Worm (Caenorhabditis elegans) whole organism, L4 larva: Measurements from ENCODE around the gene R11G1.7.

Source experiments
- D1046.2 ChIP-seq: fragments of 200-800 bp; sonication (Bioruptor generic); IDR thresholded peaks from 2 replicates; pipeline ENCODE4 v1.3.6; 2022; ENCODE audit warnings: missing genetic modification characterization, missing compliant biosample characterization
- F44E2.7 ChIP-seq: fragments of 200-800 bp; sonication (Bioruptor generic); IDR thresholded peaks from 2 replicates; pipeline ENCODE4 v2.1.2; 2022; ENCODE audit warnings: missing genetic modification characterization, missing compliant biosample characterization
- T20F7.1 ChIP-seq: fragments of 200-800 bp; sonication (Bioruptor generic); optimal IDR thresholded peaks from 2 replicates; lab custom pipeline; 2018; ENCODE audit warnings: mild to moderate bottlenecking, missing genetic modification characterization, missing compliant biosample characterization
- Y105C5A.15 ChIP-seq: fragments of 200-800 bp; sonication (Bioruptor generic); IDR thresholded peaks from 2 replicates; pipeline ENCODE4 v1.3.6; 2022; ENCODE audit warnings: missing genetic modification characterization, missing compliant biosample characterization
- ZK337.2 ChIP-seq: fragments of 200-800 bp; sonication (Bioruptor generic); IDR thresholded peaks from 2 replicates; pipeline ENCODE4 v1.3.6; 2022; ENCODE audit warnings: missing genetic modification reagents, missing genetic modification characterization, missing compliant biosample characterization
- ZK546.5 ChIP-seq, 2 experiments: sonication (generic microtip); optimal IDR thresholded peaks; 2 replicates each; lab custom pipeline; 2017; ENCODE audit warnings: missing biosample characterization in 2 of 2, missing genetic modification characterization in 2 of 2
- aly-2 ChIP-seq: sonication (generic microtip); optimal IDR thresholded peaks from 2 replicates; lab custom pipeline; 2018; ENCODE audit warnings: missing biosample characterization, missing genetic modification characterization
- ama-1 ChIP-seq: fragments of 150-350 bp; optimal IDR thresholded peaks from 2 replicates; lab custom pipeline; 2014; ENCODE audit warnings: inconsistent platforms, mixed read lengths
- attf-4 ChIP-seq: sonication (generic microtip); optimal IDR thresholded peaks from 3 replicates; lab custom pipeline; 2017; ENCODE audit warnings: missing biosample characterization, missing genetic modification characterization
- ceh-28 ChIP-seq: fragments of 150-350 bp; optimal IDR thresholded peaks from 2 replicates; lab custom pipeline; 2014; ENCODE audit warnings: missing biosample characterization, missing genetic modification reagents, missing genetic modification characterization
- ceh-44 ChIP-seq: fragments of 200-800 bp; sonication (Bioruptor generic); IDR thresholded peaks from 2 replicates; pipeline ENCODE4 v1.3.6; 2022; ENCODE audit warnings: missing genetic modification reagents, missing genetic modification characterization, missing compliant biosample characterization
- ceh-62 ChIP-seq: sonication (generic microtip); optimal IDR thresholded peaks from 2 replicates; lab custom pipeline; 2017; ENCODE audit warnings: missing biosample characterization, missing genetic modification characterization
- ces-1 ChIP-seq: fragments of 150-350 bp; sonication (generic microtip); optimal IDR thresholded peaks from 4 replicates; lab custom pipeline; 2014; ENCODE audit warnings: missing biosample characterization, missing genetic modification reagents, missing genetic modification characterization
- daf-16 ChIP-seq, 3 experiments: sonication (generic microtip); optimal IDR thresholded peaks; 2 replicates each; lab custom pipeline; 2016 to 2017; ENCODE audit warnings: missing genetic modification characterization in 3 of 3, missing genetic modification reagents in 3 of 3, mild to moderate bottlenecking in 2 of 3, missing compliant biosample characterization in 2 of 3, missing biosample characterization in 1 of 3, moderate library complexity in 1 of 3
- dmd-6 ChIP-seq: fragments of 200-800 bp; sonication (Bioruptor generic); IDR thresholded peaks from 2 replicates; pipeline ENCODE4 v1.3.6; 2022; ENCODE audit warnings: missing genetic modification reagents, missing genetic modification characterization, missing compliant biosample characterization
- dmd-9 ChIP-seq: fragments of 200-800 bp; sonication (Bioruptor generic); IDR thresholded peaks from 2 replicates; pipeline ENCODE4 v1.3.6; 2022; ENCODE audit warnings: missing genetic modification reagents, missing genetic modification characterization, missing compliant biosample characterization
- egl-43 ChIP-seq: fragments of 200-800 bp; sonication (Bioruptor generic); IDR thresholded peaks from 2 replicates; pipeline ENCODE4 v1.3.6; 2022; ENCODE audit warnings: missing genetic modification reagents, missing genetic modification characterization, missing compliant biosample characterization
- hlh-11 ChIP-seq: fragments of 200-800 bp; sonication (Bioruptor generic); optimal IDR thresholded peaks from 2 replicates; lab custom pipeline; 2018; ENCODE audit warnings: mild to moderate bottlenecking, missing genetic modification characterization, missing compliant biosample characterization
- jun-1 ChIP-seq: fragments of 150-350 bp; optimal IDR thresholded peaks from 2 replicates; lab custom pipeline; 2014; ENCODE audit warnings: missing biosample characterization, missing genetic modification reagents, missing genetic modification characterization
- lin-1 ChIP-seq: fragments of 200-800 bp; sonication (Bioruptor generic); IDR thresholded peaks from 2 replicates; pipeline ENCODE4 v1.3.6; 2022; ENCODE audit warnings: missing genetic modification reagents, missing genetic modification characterization, missing compliant biosample characterization
- lin-13 ChIP-seq: fragments of 150-350 bp; optimal IDR thresholded peaks from 2 replicates; lab custom pipeline; 2014; ENCODE audit warnings: missing biosample characterization, missing genetic modification reagents, missing genetic modification characterization
- lsy-2 ChIP-seq, 2 experiments: fragments of 150-350 bp in 1 of 2; sonication (generic microtip) in 1 of 2; optimal IDR thresholded peaks; 2 replicates each; lab custom pipeline; 2014 to 2017; ENCODE audit warnings: missing biosample characterization in 2 of 2, missing genetic modification characterization in 2 of 2
- mdl-1 ChIP-seq, 2 experiments: fragments of 150-350 bp in 1 of 2; sonication (generic microtip) in 1 of 2; optimal IDR thresholded peaks; 2 replicates each; lab custom pipeline; 2014 to 2017; ENCODE audit warnings: missing biosample characterization in 2 of 2, missing genetic modification characterization in 2 of 2
- mdt-29 ChIP-seq: fragments of 200-800 bp; sonication (Bioruptor generic); IDR thresholded peaks from 2 replicates; pipeline ENCODE4 v1.3.6; 2022; ENCODE audit warnings: missing genetic modification reagents, missing genetic modification characterization, missing compliant biosample characterization
- nhr-10 ChIP-seq: fragments of 150-350 bp; optimal IDR thresholded peaks from 2 replicates; lab custom pipeline; 2014; ENCODE audit warnings: missing biosample characterization, missing genetic modification characterization
- nhr-11 ChIP-seq: fragments of 150-350 bp; optimal IDR thresholded peaks from 2 replicates; lab custom pipeline; 2014; ENCODE audit warnings: missing biosample characterization, missing genetic modification characterization
- nhr-28 ChIP-seq: fragments of 150-350 bp; optimal IDR thresholded peaks from 2 replicates; lab custom pipeline; 2014; ENCODE audit warnings: missing biosample characterization, missing genetic modification characterization
- nhr-77 ChIP-seq: fragments of 150-350 bp; optimal IDR thresholded peaks from 2 replicates; lab custom pipeline; 2014; ENCODE audit warnings: missing biosample characterization, missing genetic modification characterization
- php-3 ChIP-seq: fragments of 200-800 bp; sonication (Bioruptor generic); IDR thresholded peaks from 2 replicates; pipeline ENCODE4 v1.3.6; 2022; ENCODE audit warnings: missing genetic modification reagents, missing genetic modification characterization, missing compliant biosample characterization
- pqm-1 ChIP-seq: sonication (generic microtip); optimal IDR thresholded peaks from 2 replicates; lab custom pipeline; 2017; ENCODE audit warnings: missing biosample characterization, missing genetic modification characterization
- spr-3 ChIP-seq: fragments of 200-800 bp; sonication (Bioruptor generic); optimal IDR thresholded peaks from 2 replicates; lab custom pipeline; 2018; ENCODE audit warnings: mild to moderate bottlenecking, missing genetic modification characterization, missing compliant biosample characterization
- tra-1 ChIP-seq: fragments of 200-800 bp; sonication (Bioruptor generic); IDR thresholded peaks from 2 replicates; pipeline ENCODE4 v1.3.6; 2022; ENCODE audit warnings: missing genetic modification reagents, missing genetic modification characterization, missing compliant biosample characterization
- unc-130 ChIP-seq: sonication (generic microtip); optimal IDR thresholded peaks from 2 replicates; lab custom pipeline; 2016; ENCODE audit warnings: missing genetic modification reagents, missing genetic modification characterization, missing compliant biosample characterization
- unc-39 ChIP-seq: sonication (generic microtip); optimal IDR thresholded peaks from 2 replicates; lab custom pipeline; 2017; ENCODE audit warnings: missing biosample characterization, missing genetic modification characterization
- zag-1 ChIP-seq: fragments of 150-350 bp; optimal IDR thresholded peaks from 2 replicates; lab custom pipeline; 2014; ENCODE audit warnings: missing biosample characterization, missing genetic modification characterization
- zfp-3 ChIP-seq: fragments of 200-800 bp; sonication (Bioruptor generic); conservative IDR thresholded peaks from 2 replicates; pipeline ENCODE4 v1.3.6; 2022; ENCODE audit warnings: missing genetic modification reagents, missing genetic modification characterization, missing compliant biosample characterization
- zip-11 ChIP-seq: fragments of 200-800 bp; sonication (Bioruptor generic); IDR thresholded peaks from 2 replicates; pipeline ENCODE4 v1.3.6; 2022; ENCODE audit warnings: missing genetic modification characterization, missing compliant biosample characterization

The R11G1.7 gene

DNA sequence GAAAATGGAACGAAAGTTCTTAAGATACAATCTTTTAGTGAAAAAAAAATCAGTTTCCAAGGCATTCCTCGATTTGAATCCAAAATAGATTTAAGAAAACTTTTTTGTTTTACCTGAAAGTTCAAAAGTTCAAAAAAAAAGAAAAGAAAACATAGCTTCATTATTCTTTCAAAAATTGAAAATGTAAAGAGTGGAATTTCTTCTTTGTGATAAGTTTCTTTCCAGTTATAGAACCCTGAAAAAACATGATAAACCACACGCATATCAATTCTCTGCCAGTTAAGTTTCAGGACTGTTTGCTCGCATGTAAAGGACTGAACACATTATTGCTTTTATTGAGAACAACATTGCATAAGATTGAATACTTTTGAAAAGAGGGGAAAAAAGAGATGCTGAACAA, 44.3 kb upstream of the R11G1.7 start (continued):
- no peak for TF ChIP-seq ces-1 (GFP tag; lab: Kevin White, UChicago)
- TF ChIP-seq, all 104 proteins: peak for 3

DNA sequence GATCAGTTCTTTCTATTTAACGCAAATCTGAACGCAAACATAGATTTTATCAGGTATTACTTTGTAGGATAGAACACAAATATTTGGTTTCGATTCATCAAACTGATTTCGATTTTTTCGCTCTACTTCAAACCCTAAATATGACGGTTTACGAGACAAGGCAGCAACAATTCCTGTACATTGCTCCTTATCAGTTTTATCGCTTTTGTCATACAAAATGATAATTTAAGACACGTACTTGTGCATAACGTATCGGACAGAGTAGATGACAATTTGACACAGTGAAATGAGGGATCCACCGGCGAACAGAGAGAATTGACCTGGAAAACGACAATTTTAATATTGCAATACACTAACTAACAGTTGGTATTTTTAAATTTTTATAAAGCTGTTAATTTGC, 42.4 kb upstream of the R11G1.7 start:
- TF ChIP-seq pqm-1 (tag; lab: Kevin White, UChicago) (peak; percentile 95), spr-3 (GFP tag; lab: Kevin White, UChicago) (no peak), lin-13 (GFP tag; lab: Kevin White, UChicago) (no peak), mdt-29 (GFP tag; lab: Robert Waterston, UW) (no peak), unc-39 (no peak), egl-43 (GFP tag; lab: Robert Waterston, UW) (no peak), daf-16 (GFP tag; optimal IDR thresholded peaks at IDR 0.05; lab: Kevin White, UChicago) (no peak), daf-16 (tag; optimal IDR thresholded peaks at IDR 0.05; lab: Kevin White, UChicago) (peak; percentile 61), tra-1 (GFP tag; lab: Robert Waterston, UW) (peak; percentile 20; the same call in 1 of the 2 replicates), zag-1 (tag; lab: Kevin White, UChicago) (no peak), lin-1 (GFP tag; lab: Robert Waterston, UW) (0 out of 2 replicates have a peak, but pooled peaks have one; percentile 11), nhr-10 (tag; lab: Kevin White, UChicago) (no peak), nhr-77 (peak; percentile 24), jun-1 (tag; lab: Kevin White, UChicago) (no peak), ZK546.5 (tag; optimal IDR thresholded peaks at IDR 0.05; lab: Kevin White, UChicago) (no peak), php-3 (GFP tag; lab: Robert Waterston, UW) (peak; percentile 72; the same call in 1 of the 2 replicates), dmd-9 (GFP tag; lab: Robert Waterston, UW) (no peak), F44E2.7 (no peak), zip-11 (no peak), nhr-11 (no peak), zfp-3 (GFP tag; lab: Robert Waterston, UW) (no peak), nhr-28 (peak; percentile 89), hlh-11 (peak; percentile 56), dmd-6 (GFP tag; lab: Robert Waterston, UW) (peak; percentile 83)

DNA sequence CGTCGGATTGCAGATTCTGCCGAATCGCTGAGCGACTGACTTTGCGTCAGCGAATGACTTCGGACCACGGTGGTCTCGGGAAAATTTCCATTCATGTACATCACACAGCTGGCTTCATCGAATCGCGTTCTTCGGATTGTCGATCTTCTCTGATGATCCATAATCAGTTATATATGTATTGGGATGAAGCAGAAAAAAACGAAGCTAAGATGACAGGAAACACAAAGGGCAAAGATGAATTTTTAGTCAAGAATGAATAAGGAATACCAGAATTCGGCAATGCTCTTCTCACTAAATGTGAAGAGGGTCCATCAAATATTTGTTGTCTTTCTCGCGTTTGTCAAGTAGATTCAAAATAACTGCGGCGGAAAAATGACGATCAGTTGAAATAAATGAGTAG, 38.9 kb upstream of the R11G1.7 start, which contains the start of gene del-9:
del-9 (minus strand) TSS at position 101 of the 400 bp plus-strand sequence.
- TF ChIP-seq nhr-77, result no peak
- TF ChIP-seq unc-130 (GFP tag; lab: Kevin White, UChicago), result no peak
- TF ChIP-seq attf-4 (tag; lab: Kevin White, UChicago), result no peak
- TF ChIP-seq ceh-44 (GFP tag; lab: Robert Waterston, UW), result no peak
- TF ChIP-seq lsy-2 (tag; optimal IDR thresholded peaks at IDR 0.05; lab: Kevin White, UChicago), result no peak
- no peak for TF ChIP-seq ceh-62 (tag; lab: Kevin White, UChicago)

DNA sequence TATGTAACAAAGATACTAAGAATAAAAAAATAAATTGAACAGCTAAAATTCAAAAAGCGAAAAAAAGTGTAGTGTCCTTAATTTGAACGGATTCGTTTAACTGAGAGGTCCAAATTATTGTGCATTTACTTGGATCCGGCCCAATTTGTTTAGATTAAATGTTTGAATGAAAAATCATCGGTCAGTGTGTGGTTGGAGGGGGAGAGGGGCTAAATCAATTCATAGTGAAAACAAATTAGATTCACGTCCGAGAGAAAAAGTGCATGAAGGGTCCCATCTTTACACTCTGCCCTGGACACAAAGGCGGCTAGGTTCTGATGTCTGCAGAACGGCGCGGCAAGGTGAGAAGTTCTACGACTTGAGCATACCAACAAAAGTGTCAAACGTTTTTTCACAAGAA, 37.2 kb upstream of the R11G1.7 start:
- no peak for TF ChIP-seq Y105C5A.15 (GFP tag; lab: Robert Waterston, UW)
- TF ChIP-seq T20F7.1, result no peak
- no peak for TF ChIP-seq D1046.2 (GFP tag; lab: Robert Waterston, UW)
- TF ChIP-seq ceh-28, result no peak
- TF ChIP-seq aly-2 (tag; lab: Kevin White, UChicago), result no peak
- TF ChIP-seq F44E2.7, result no peak
- no peak for TF ChIP-seq mdl-1 (tag; optimal IDR thresholded peaks at IDR 0.05; lab: Kevin White, UChicago)
- TF ChIP-seq ZK337.2 (GFP tag; lab: Robert Waterston, UW), result no peak
- no peak for TF ChIP-seq ama-1 (lab: Kevin White, UChicago)
- TF ChIP-seq php-3 (GFP tag; lab: Robert Waterston, UW), result no peak
